Fruit fly (Drosophila melanogaster): ENCODE data around the gene CG3792.

DNA sequence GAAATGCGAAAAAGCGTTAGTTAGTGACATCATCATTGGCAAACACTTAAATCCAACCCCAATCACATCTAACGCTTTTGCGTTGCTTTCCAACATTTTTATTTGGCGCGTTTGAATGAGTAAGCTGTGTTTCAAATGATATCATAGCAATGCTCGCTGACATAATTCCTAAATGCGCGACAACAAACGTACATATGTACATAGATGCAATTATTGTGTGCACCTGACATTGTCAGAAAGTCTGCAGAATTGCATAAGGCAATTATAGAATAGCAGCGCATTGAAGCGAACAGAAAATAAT lies 21.1 kb downstream of the CG3792 start:
- no peak for TF ChIP-seq CG8478 (optimal IDR thresholded peaks at IDR 0.05)
- TF ChIP-seq CTCF (optimal IDR thresholded peaks at IDR 0.05), result no peak

All from S2 (cell line).